Worm (Caenorhabditis elegans) whole organism, late embryonic: ENCODE data around the gene anmt-1.

Experiments used
- F13H6.1 ChIP-seq: sonication (generic microtip); optimal IDR thresholded peaks from 2 replicates; lab custom pipeline; 2016; ENCODE audit warnings: missing genetic modification characterization, missing compliant biosample characterization
- K09A11.1 ChIP-seq: sonication (generic microtip); optimal IDR thresholded peaks from 2 replicates; lab custom pipeline; 2017; ENCODE audit warnings: antibody characterized with exemption, mild to moderate bottlenecking, missing genetic modification characterization, missing compliant biosample characterization; ENCODE audit not compliant: insufficient read depth
- T23F11.4 ChIP-seq: fragments of 200-800 bp; sonication (Bioruptor generic); optimal IDR thresholded peaks from 2 replicates; lab custom pipeline; 2018; ENCODE audit warnings: mild to moderate bottlenecking, missing genetic modification characterization, missing compliant biosample characterization
- ceh-18 ChIP-seq: sonication (generic microtip); optimal IDR thresholded peaks from 2 replicates; lab custom pipeline; 2016; ENCODE audit warnings: missing genetic modification characterization, missing compliant biosample characterization
- ceh-24 ChIP-seq: sonication (generic microtip); optimal IDR thresholded peaks from 2 replicates; lab custom pipeline; 2016; ENCODE audit warnings: mild to moderate bottlenecking, missing genetic modification characterization, missing compliant biosample characterization
- ceh-30 ChIP-seq: fragments of 150-350 bp; optimal IDR thresholded peaks from 2 replicates; lab custom pipeline; 2014; ENCODE audit warnings: missing biosample characterization, missing genetic modification characterization
- ceh-48 ChIP-seq: sonication (generic microtip); optimal IDR thresholded peaks from 2 replicates; lab custom pipeline; 2016; ENCODE audit warnings: missing genetic modification characterization, inconsistent platforms, missing compliant biosample characterization
- ceh-6 ChIP-seq: fragments of 200-800 bp; sonication (Bioruptor generic); optimal IDR thresholded peaks from 2 replicates; lab custom pipeline; 2018; ENCODE audit warnings: mild to moderate bottlenecking, missing genetic modification characterization, missing compliant biosample characterization
- ceh-9 ChIP-seq: sonication (generic microtip); optimal IDR thresholded peaks from 2 replicates; lab custom pipeline; 2016; ENCODE audit warnings: mild to moderate bottlenecking, missing genetic modification characterization, inconsistent platforms, missing compliant biosample characterization
- dve-1 ChIP-seq: sonication (generic microtip); optimal IDR thresholded peaks from 2 replicates; lab custom pipeline; 2017; ENCODE audit warnings: antibody characterized with exemption, mild to moderate bottlenecking, missing genetic modification characterization, missing compliant biosample characterization
- elt-2 ChIP-seq: sonication (generic microtip); optimal IDR thresholded peaks from 2 replicates; lab custom pipeline; 2016; ENCODE audit warnings: missing genetic modification reagents, missing genetic modification characterization, missing compliant biosample characterization
- elt-4 ChIP-seq: sonication (generic microtip); optimal IDR thresholded peaks from 2 replicates; lab custom pipeline; 2016; ENCODE audit warnings: missing genetic modification characterization, missing compliant biosample characterization
- ets-4 ChIP-seq: sonication (generic microtip); optimal IDR thresholded peaks from 2 replicates; lab custom pipeline; 2016; ENCODE audit warnings: missing genetic modification characterization, missing compliant biosample characterization
- eyg-1 ChIP-seq: sonication (generic microtip); optimal IDR thresholded peaks from 2 replicates; lab custom pipeline; 2016; ENCODE audit warnings: missing genotype, missing genetic modification characterization, missing compliant biosample characterization
- fax-1 ChIP-seq: sonication (generic microtip); optimal IDR thresholded peaks from 2 replicates; lab custom pipeline; 2016; ENCODE audit warnings: missing genotype, missing genetic modification characterization, missing compliant biosample characterization
- fkh-6 ChIP-seq: sonication (generic microtip); optimal IDR thresholded peaks from 2 replicates; lab custom pipeline; 2016; ENCODE audit warnings: missing genetic modification characterization, missing compliant biosample characterization
- gmeb-2 ChIP-seq: sonication (generic microtip); optimal IDR thresholded peaks from 2 replicates; lab custom pipeline; 2016; ENCODE audit warnings: missing genetic modification characterization, inconsistent platforms, missing compliant biosample characterization
- hlh-13 ChIP-seq: fragments of 200-800 bp; sonication (Bioruptor generic); optimal IDR thresholded peaks from 2 replicates; lab custom pipeline; 2018; ENCODE audit warnings: mild to moderate bottlenecking, missing genetic modification characterization, missing compliant biosample characterization
- hlh-30 ChIP-seq: sonication (generic microtip); optimal IDR thresholded peaks from 2 replicates; lab custom pipeline; 2017; ENCODE audit warnings: antibody characterized with exemption, missing genetic modification characterization, missing compliant biosample characterization; ENCODE audit not compliant: insufficient read depth
- hlh-8 ChIP-seq: sonication (generic microtip); optimal IDR thresholded peaks from 2 replicates; lab custom pipeline; 2016; ENCODE audit warnings: missing genotype, missing genetic modification characterization, missing compliant biosample characterization
- lin-11 ChIP-seq: fragments of 200-800 bp; sonication (Bioruptor generic); optimal IDR thresholded peaks from 2 replicates; lab custom pipeline; 2018; ENCODE audit warnings: mild to moderate bottlenecking, missing genetic modification characterization, missing compliant biosample characterization
- nfya-1 ChIP-seq: sonication (generic microtip); optimal IDR thresholded peaks from 2 replicates; lab custom pipeline; 2017; ENCODE audit warnings: missing genetic modification characterization, mild to moderate bottlenecking, missing compliant biosample characterization, antibody characterized with exemption, moderate library complexity
- nhr-11 ChIP-seq: fragments of 150-350 bp; optimal IDR thresholded peaks from 2 replicates; lab custom pipeline; 2014; ENCODE audit warnings: missing biosample characterization, missing genetic modification characterization
- odd-2 ChIP-seq: sonication (generic microtip); optimal IDR thresholded peaks from 2 replicates; lab custom pipeline; 2017; ENCODE audit warnings: antibody characterized with exemption, mild to moderate bottlenecking, missing genetic modification characterization, missing compliant biosample characterization
- pat-9 ChIP-seq: fragments of 200-800 bp; sonication (Bioruptor generic); optimal IDR thresholded peaks from 2 replicates; lab custom pipeline; 2018; ENCODE audit warnings: mild to moderate bottlenecking, missing genetic modification characterization, moderate library complexity, missing compliant biosample characterization
- pha-2 ChIP-seq: sonication (generic microtip); optimal IDR thresholded peaks from 2 replicates; lab custom pipeline; 2017; ENCODE audit warnings: mild to moderate bottlenecking, missing genetic modification characterization, missing compliant biosample characterization
- pqm-1 ChIP-seq: sonication (generic microtip); optimal IDR thresholded peaks from 2 replicates; lab custom pipeline; 2016; ENCODE audit warnings: missing genetic modification characterization, missing compliant biosample characterization
- pros-1 ChIP-seq: fragments of 150-350 bp; optimal IDR thresholded peaks from 2 replicates; lab custom pipeline; 2014; ENCODE audit warnings: missing biosample characterization, missing genetic modification reagents, missing genetic modification characterization
- ref-2 ChIP-seq: sonication (generic microtip); optimal IDR thresholded peaks from 2 replicates; lab custom pipeline; 2016; ENCODE audit warnings: missing genetic modification characterization, missing compliant biosample characterization
- rnt-1 ChIP-seq: sonication (generic microtip); optimal IDR thresholded peaks from 2 replicates; lab custom pipeline; 2016; ENCODE audit warnings: missing genetic modification characterization, missing compliant biosample characterization
- sdc-2 ChIP-seq: sonication (generic microtip); optimal IDR thresholded peaks from 2 replicates; lab custom pipeline; 2016; ENCODE audit warnings: missing genotype, missing genetic modification characterization, missing compliant biosample characterization
- tbx-2 ChIP-seq: sonication (generic microtip); optimal IDR thresholded peaks from 2 replicates; lab custom pipeline; 2016; ENCODE audit warnings: missing genetic modification characterization, missing compliant biosample characterization
- unc-42 ChIP-seq: sonication (generic microtip); optimal IDR thresholded peaks from 2 replicates; lab custom pipeline; 2016; ENCODE audit warnings: missing genotype, missing genetic modification characterization, missing compliant biosample characterization
- unc-55 ChIP-seq: sonication (generic microtip); optimal IDR thresholded peaks from 2 replicates; lab custom pipeline; 2017; ENCODE audit warnings: missing biosample characterization, missing genetic modification reagents, missing genetic modification characterization
- zip-5 ChIP-seq: sonication (generic microtip); optimal IDR thresholded peaks from 2 replicates; lab custom pipeline; 2016; ENCODE audit warnings: missing genetic modification characterization, missing compliant biosample characterization
- ztf-16 ChIP-seq: sonication (generic microtip); optimal IDR thresholded peaks from 2 replicates; lab custom pipeline; 2017; ENCODE audit warnings: missing genetic modification characterization, missing compliant biosample characterization

anmt-1 gene

DNA sequence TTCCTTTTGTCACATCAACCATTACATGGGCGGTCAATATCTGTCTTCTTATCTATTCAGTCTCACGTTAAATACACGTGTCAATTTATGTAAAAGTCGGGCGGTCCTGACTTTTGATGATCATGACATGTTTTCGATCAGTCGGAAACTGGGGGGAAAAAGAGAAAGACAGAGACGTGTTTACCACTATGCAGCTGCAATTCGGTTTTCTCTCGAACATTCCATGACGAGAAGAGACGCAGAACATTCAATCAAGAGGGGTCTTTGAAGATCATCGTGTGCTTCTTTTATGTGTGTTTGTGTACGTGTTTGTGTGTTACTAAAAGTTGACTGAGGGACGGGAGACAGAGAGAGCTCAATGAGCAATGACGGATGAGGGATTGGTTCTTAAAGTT lies 26.2 kb upstream of the anmt-1 start:
- peak; percentile 42 for TF ChIP-seq T23F11.4 (GFP tag; lab: Kevin White, UChicago)
- no peak for TF ChIP-seq pha-2 (tag; lab: Kevin White, UChicago)
- TF ChIP-seq nfya-1 (tag; lab: Kevin White, UChicago): peak; percentile 58
- TF ChIP-seq hlh-30 (tag; lab: Kevin White, UChicago): peak; percentile 33
- peak; percentile 20 for TF ChIP-seq K09A11.1
- TF ChIP-seq sdc-2 (tag; lab: Kevin White, UChicago): no peak
- TF ChIP-seq dve-1 (tag; lab: Kevin White, UChicago): peak; percentile 62
- no peak for TF ChIP-seq ceh-6 (GFP tag; lab: Kevin White, UChicago)
- peak; percentile 10 for TF ChIP-seq ztf-16 (tag; lab: Kevin White, UChicago)
- TF ChIP-seq F13H6.1 (tag; lab: Kevin White, UChicago): peak; percentile 72
- TF ChIP-seq elt-2 (tag; lab: Kevin White, UChicago): peak; percentile 69
- TF ChIP-seq ceh-9 (tag; lab: Kevin White, UChicago): no peak
- peak; percentile 33 for TF ChIP-seq hlh-8
- no peak for TF ChIP-seq elt-4 (tag; lab: Kevin White, UChicago)
- TF ChIP-seq rnt-1 (tag; lab: Kevin White, UChicago): peak; percentile 71
- peak; percentile 94 for TF ChIP-seq unc-55
- TF ChIP-seq tbx-2 (tag; lab: Kevin White, UChicago): peak; percentile 78
- TF ChIP-seq pqm-1 (tag; lab: Kevin White, UChicago): peak; percentile 80
- peak; percentile 96 for TF ChIP-seq ceh-18 (tag; lab: Kevin White, UChicago)
- TF ChIP-seq, all 69 proteins: peak for 14

- no peak for TF ChIP-seq ref-2 (tag; lab: Kevin White, UChicago)
- peak; percentile 49 for TF ChIP-seq pros-1 (tag; lab: Kevin White, UChicago)
- no peak for TF ChIP-seq fax-1 (tag; lab: Kevin White, UChicago)
These were observed 21.5 kb upstream of the anmt-1 start for ce11 chrIII:8663143-8663542.

ce11 chrIII:8664897-8665388 lies 19.7 kb upstream of the anmt-1 start, which contains the start of gene F22B7.1:
Gene F22B7.1 (plus strand): TSS chrIII:8665338.
- no peak for TF ChIP-seq ceh-48
- TF ChIP-seq eyg-1 (tag; lab: Kevin White, UChicago): no peak
- TF ChIP-seq hlh-30 (tag; lab: Kevin White, UChicago): peak; percentile 21
- TF ChIP-seq ceh-24: no peak
- no peak for TF ChIP-seq hlh-8
- TF ChIP-seq fkh-6 (tag; lab: Kevin White, UChicago): no peak

- TF ChIP-seq odd-2 (tag; lab: Kevin White, UChicago) (no peak), pat-9 (tag; lab: Kevin White, UChicago) (no peak), nhr-11 (tag; lab: Kevin White, UChicago) (no peak), dve-1 (tag; lab: Kevin White, UChicago) (no peak), tbx-2 (tag; lab: Kevin White, UChicago) (no peak), gmeb-2 (no peak), ets-4 (no peak), unc-42 (tag; lab: Kevin White, UChicago) (no peak), lin-11 (no peak), ceh-30 (no peak), zip-5 (tag; lab: Kevin White, UChicago) (no peak), ref-2 (tag; lab: Kevin White, UChicago) (no peak), sdc-2 (tag; lab: Kevin White, UChicago) (no peak), hlh-13 (GFP tag; lab: Kevin White, UChicago) (no peak), elt-4 (tag; lab: Kevin White, UChicago) (no peak), ceh-6 (GFP tag; lab: Kevin White, UChicago) (no peak)
These were observed 17.2 kb upstream of the anmt-1 start, which contains the start of gene dpy-19 for ce11 chrIII:8667382-8667781. Gene dpy-19 (minus strand): TSS chrIII:8667482.
